In the genomic region with DNA sequence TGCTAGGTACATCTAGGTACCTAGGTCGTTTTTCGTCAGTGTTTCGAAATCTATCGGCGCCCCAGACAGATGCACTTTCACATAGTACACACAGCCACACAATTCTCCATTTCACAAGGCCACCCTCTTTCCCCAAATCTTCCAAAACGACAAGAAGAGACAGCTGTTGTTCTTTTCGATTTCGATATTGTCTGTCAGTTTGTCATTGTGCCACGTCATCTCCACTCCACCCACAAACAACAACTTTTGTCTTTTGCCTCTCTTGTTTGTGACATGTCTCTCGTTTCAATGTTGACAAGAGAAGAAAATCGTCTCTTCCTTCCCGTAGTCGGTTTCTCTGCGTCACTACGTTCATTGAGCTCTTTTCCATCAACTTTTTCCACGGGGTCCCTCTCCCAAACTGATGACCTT, we compare ENCODE assay signal across 2 worm cellular contexts.
A peak's percentile ranks its signal among the peaks of the same experiment; 100 is the strongest.
TF ChIP-seq lines count a peak whose summit lies in the region.

No protein-coding gene starts in this region.

TF ChIP-seq in whole organism, L1 larva, 84 proteins besides CTCF, POLR2A, EP300 and RAD21 (continued from another document):
- no peak for TF ChIP-seq fkh-10 (GFP tag; optimal IDR thresholded peaks at IDR 0.05; lab: Kevin White, UChicago)
- peak; percentile 14 for TF ChIP-seq jun-1 (tag; optimal IDR thresholded peaks at IDR 0.05; lab: Kevin White, UChicago)
- peak; percentile 39 to 53 for TF ChIP-seq efl-1 (optimal IDR thresholded peaks at IDR 0.05; lab: Kevin White, UChicago)
- TF ChIP-seq efl-1 (GFP tag; optimal IDR thresholded peaks at IDR 0.05 in 1 of 2; lab: Kevin White, UChicago), result peak in 1 of 2 experiments; percentile 90
- TF ChIP-seq F16B12.6 (tag; optimal IDR thresholded peaks at IDR 0.05; lab: Kevin White, UChicago), result no peak
- TF ChIP-seq mef-2 (tag; optimal IDR thresholded peaks at IDR 0.05; lab: Kevin White, UChicago), result peak; percentile 3
- TF ChIP-seq egl-13 (tag; optimal IDR thresholded peaks at IDR 0.05; lab: Kevin White, UChicago), result no peak
- TF ChIP-seq blmp-1 (tag; optimal IDR thresholded peaks at IDR 0.05; lab: Kevin White, UChicago), result peak; percentile 84
- peak; percentile 68 for TF ChIP-seq nhr-47 (tag; optimal IDR thresholded peaks at IDR 0.05; lab: Kevin White, UChicago)
- TF ChIP-seq unc-30 (tag; optimal IDR thresholded peaks at IDR 0.05; lab: Kevin White, UChicago), result no peak
- TF ChIP-seq zag-1 (tag; optimal IDR thresholded peaks at IDR 0.05; lab: Kevin White, UChicago), result no peak
- TF ChIP-seq unc-98 (GFP tag; IDR thresholded peaks at IDR 0.05; lab: Robert Waterston, UW), result 0 out of 2 replicates have a peak, but pooled peaks have one; percentile 33
- peak; percentile 65 for TF ChIP-seq nhr-11 (tag; optimal IDR thresholded peaks at IDR 0.05; lab: Kevin White, UChicago)
- TF ChIP-seq lir-3 (tag; optimal IDR thresholded peaks at IDR 0.05; lab: Kevin White, UChicago; ENCODE audit: poor library complexity), result peak; percentile 10
- TF ChIP-seq nhr-85 (tag; lab: Kevin White, UChicago), result peak; percentile 95
- TF ChIP-seq lin-35 (GFP tag; optimal IDR thresholded peaks at IDR 0.05; lab: Kevin White, UChicago), result peak; percentile 22 to 26
- TF ChIP-seq pax-3 (tag; optimal IDR thresholded peaks at IDR 0.05; lab: Kevin White, UChicago), result no peak
- TF ChIP-seq irx-1 (tag; optimal IDR thresholded peaks at IDR 0.05; lab: Kevin White, UChicago), result peak; percentile 53
- TF ChIP-seq ceh-88 (GFP tag; IDR thresholded peaks at IDR 0.05; lab: Robert Waterston, UW), result no peak
- TF ChIP-seq nhr-20 (tag; optimal IDR thresholded peaks at IDR 0.05; lab: Kevin White, UChicago), result peak; percentile 74
- TF ChIP-seq ceh-63 (GFP tag; optimal IDR thresholded peaks at IDR 0.05; lab: Kevin White, UChicago), result no peak
- TF ChIP-seq mdl-1 (tag; optimal IDR thresholded peaks at IDR 0.05; lab: Kevin White, UChicago), result peak in 1 of 2 experiments; percentile 71
- TF ChIP-seq ces-1 (GFP tag; optimal IDR thresholded peaks at IDR 0.05; lab: Kevin White, UChicago), result no peak
- TF ChIP-seq unc-62 (GFP tag; optimal IDR thresholded peaks at IDR 0.05; lab: Kevin White, UChicago), result peak; percentile 12
- peak in 2 of 6 experiments; percentile 16 to 38 for TF ChIP-seq elt-3 (tag; optimal IDR thresholded peaks at IDR 0.05; lab: Kevin White, UChicago)
- TF ChIP-seq lin-13 (GFP tag; optimal IDR thresholded peaks at IDR 0.05; lab: Kevin White, UChicago), result peak; percentile 71
- TF ChIP-seq efl-3 (GFP tag; optimal IDR thresholded peaks at IDR 0.05; lab: Kevin White, UChicago), result no peak
- TF ChIP-seq lin-14 (GFP tag; optimal IDR thresholded peaks at IDR 0.05; lab: Kevin White, UChicago), result peak; percentile 98
- TF ChIP-seq nhr-77 (tag; optimal IDR thresholded peaks at IDR 0.05; lab: Kevin White, UChicago), result peak; percentile 83
- TF ChIP-seq C16A3.4 (tag; optimal IDR thresholded peaks at IDR 0.05; lab: Kevin White, UChicago), result peak; percentile 71
- TF ChIP-seq hlh-17 (GFP tag; optimal IDR thresholded peaks at IDR 0.05; lab: Kevin White, UChicago; ENCODE audit: borderline replicate concordance), result no peak
- peak in 1 of 2 experiments; percentile 2 for TF ChIP-seq egl-27 (tag; optimal IDR thresholded peaks at IDR 0.05; lab: Kevin White, UChicago)
- peak; percentile 70 for TF ChIP-seq nhr-19 (GFP tag; conservative IDR thresholded peaks at IDR 0.05; lab: Robert Waterston, UW)
- no peak for TF ChIP-seq aly-2 (tag; optimal IDR thresholded peaks at IDR 0.05; lab: Kevin White, UChicago)
- peak; percentile 60 to 80 for TF ChIP-seq lsy-2 (tag; optimal IDR thresholded peaks at IDR 0.05; lab: Kevin White, UChicago)
- peak; percentile 91 for TF ChIP-seq nhr-71 (tag; optimal IDR thresholded peaks at IDR 0.05; lab: Kevin White, UChicago)
- peak; percentile 3 to 36 (median 11) for TF ChIP-seq dpl-1 (GFP tag; optimal IDR thresholded peaks at IDR 0.05; lab: Kevin White, UChicago)
- no peak for TF ChIP-seq tlp-1 (tag; optimal IDR thresholded peaks at IDR 0.05; lab: Kevin White, UChicago)
- TF ChIP-seq rnt-1 (tag; optimal IDR thresholded peaks at IDR 0.05; lab: Kevin White, UChicago), result peak; percentile 69
- TF ChIP-seq pag-3 (tag; optimal IDR thresholded peaks at IDR 0.05; lab: Kevin White, UChicago; ENCODE audit: borderline replicate concordance, insufficient read depth), result no peak
- no peak for TF ChIP-seq zip-4 (GFP tag; optimal IDR thresholded peaks at IDR 0.05; lab: Kevin White, UChicago)
- TF ChIP-seq snu-23 (GFP tag; optimal IDR thresholded peaks at IDR 0.05; lab: Kevin White, UChicago), result peak; percentile 70

TF ChIP-seq in whole organism, L3 larva, 47 proteins besides CTCF, POLR2A, EP300 and RAD21 (continued from another document):
- no peak for TF ChIP-seq nhr-77 (tag; optimal IDR thresholded peaks at IDR 0.05; lab: Kevin White, UChicago)
- TF ChIP-seq lsy-12 (tag; optimal IDR thresholded peaks at IDR 0.05; lab: Kevin White, UChicago), result peak; percentile 0
- TF ChIP-seq mml-1 (tag; optimal IDR thresholded peaks at IDR 0.05; lab: Kevin White, UChicago), result no peak
- peak; percentile 16 for TF ChIP-seq ceh-28 (tag; optimal IDR thresholded peaks at IDR 0.05; lab: Kevin White, UChicago)
- TF ChIP-seq hmg-11 (tag; optimal IDR thresholded peaks at IDR 0.05; lab: Kevin White, UChicago), result peak; percentile 38
- TF ChIP-seq eor-1 (tag; optimal IDR thresholded peaks at IDR 0.05; lab: Kevin White, UChicago), result no peak
- no peak for TF ChIP-seq ceh-82 (tag; optimal IDR thresholded peaks at IDR 0.05; lab: Kevin White, UChicago)
- TF ChIP-seq fkh-10 (GFP tag; optimal IDR thresholded peaks at IDR 0.05; lab: Kevin White, UChicago), result no peak
- no peak for TF ChIP-seq mdl-1 (tag; optimal IDR thresholded peaks at IDR 0.05; lab: Kevin White, UChicago)
- TF ChIP-seq nhr-28 (tag; optimal IDR thresholded peaks at IDR 0.05; lab: Kevin White, UChicago), result no peak
- peak; percentile 53 for TF ChIP-seq nhr-23 (tag; optimal IDR thresholded peaks at IDR 0.05; lab: Kevin White, UChicago)
- TF ChIP-seq sea-2 (GFP tag; optimal IDR thresholded peaks at IDR 0.05; lab: Kevin White, UChicago), result no peak
- TF ChIP-seq fkh-2 (tag; optimal IDR thresholded peaks at IDR 0.05; lab: Kevin White, UChicago), result peak; percentile 98
- no peak for TF ChIP-seq ZK546.5 (tag; optimal IDR thresholded peaks at IDR 0.05; lab: Kevin White, UChicago)
- TF ChIP-seq unc-39 (tag; optimal IDR thresholded peaks at IDR 0.05; lab: Kevin White, UChicago), result no peak
- TF ChIP-seq ama-1 (optimal IDR thresholded peaks at IDR 0.05; lab: Kevin White, UChicago), result peak; percentile 75
- no peak for TF ChIP-seq ztf-11 (tag; optimal IDR thresholded peaks at IDR 0.05; lab: Kevin White, UChicago)
- peak; percentile 71 for TF ChIP-seq nfya-1 (tag; optimal IDR thresholded peaks at IDR 0.05; lab: Kevin White, UChicago; ENCODE audit: insufficient read depth)
